Worm (Caenorhabditis elegans): ENCODE data around the gene taf-6.1.

DNA sequence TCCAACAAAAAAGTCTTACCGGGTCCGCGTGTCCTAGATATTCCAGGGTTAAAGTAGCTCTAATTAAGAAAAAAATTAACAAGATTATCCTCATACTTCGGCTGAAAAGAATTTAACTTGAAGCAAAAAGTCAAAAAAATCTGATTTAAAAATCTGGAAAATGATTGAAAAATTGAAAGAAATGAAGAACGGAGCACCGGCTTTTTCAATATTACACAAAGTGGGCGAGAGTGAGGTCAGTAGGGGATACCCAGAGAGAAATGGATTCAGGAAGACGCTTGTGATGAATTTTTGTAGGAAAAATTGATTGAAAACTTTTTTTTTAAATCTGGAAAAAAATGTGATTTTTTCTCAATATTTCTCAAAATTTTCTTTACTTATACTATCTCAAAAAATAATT lies 27.1 kb upstream of the taf-6.1 start, which contains the start of gene pho-14:
- no peak for TF ChIP-seq lin-54 (GFP tag; optimal IDR thresholded peaks at IDR 0.05)
- no peak for TF ChIP-seq atf-7 (tag; optimal IDR thresholded peaks at IDR 0.05)
- no peak for TF ChIP-seq ets-4 (GFP tag; optimal IDR thresholded peaks at IDR 0.05)
- TF ChIP-seq unc-130 (GFP tag; optimal IDR thresholded peaks at IDR 0.05), result no peak
- no peak for TF ChIP-seq C17E4.6 (GFP tag; IDR thresholded peaks at IDR 0.05)
- TF ChIP-seq F23B12.7 (tag; optimal IDR thresholded peaks at IDR 0.05; ENCODE audit: insufficient read depth), result no peak
- TF ChIP-seq B0336.3 (GFP tag; IDR thresholded peaks at IDR 0.05), result no peak
